Worm (Caenorhabditis elegans) whole organism, L2 larva: ENCODE results near the gene spin-1.

ENCODE experiments used
- C34F6.9 ChIP-seq: fragments of 150-350 bp; optimal IDR thresholded peaks from 2 replicates; lab custom pipeline; 2014; ENCODE audit warnings: missing biosample characterization, missing genetic modification characterization
- F13H6.1 ChIP-seq: sonication (generic microtip); optimal IDR thresholded peaks from 2 replicates; lab custom pipeline; 2016; ENCODE audit warnings: missing genetic modification characterization, missing compliant biosample characterization
- R02D3.7 ChIP-seq: fragments of 150-350 bp; optimal IDR thresholded peaks from 2 replicates; lab custom pipeline; 2014; ENCODE audit warnings: missing biosample characterization, missing genetic modification characterization
- Y55F3AM.14 ChIP-seq: fragments of 200-800 bp; sonication (Bioruptor generic); optimal IDR thresholded peaks from 2 replicates; lab custom pipeline; 2018; ENCODE audit warnings: mild to moderate bottlenecking, missing genetic modification characterization, missing compliant biosample characterization
- alr-1 ChIP-seq: fragments of 150-350 bp; optimal IDR thresholded peaks from 2 replicates; lab custom pipeline; 2014; ENCODE audit warnings: missing biosample characterization, missing genetic modification characterization
- blmp-1 ChIP-seq: sonication (generic microtip); optimal IDR thresholded peaks from 2 replicates; lab custom pipeline; 2017; ENCODE audit warnings: missing genetic modification characterization, mild to moderate bottlenecking, missing compliant biosample characterization, antibody characterized with exemption, moderate library complexity; ENCODE audit not compliant: insufficient read depth
- ceh-16 ChIP-seq: fragments of 150-350 bp; optimal IDR thresholded peaks from 2 replicates; lab custom pipeline; 2014; ENCODE audit warnings: missing biosample characterization, missing genetic modification characterization
- ceh-82 ChIP-seq: fragments of 150-350 bp; optimal IDR thresholded peaks from 2 replicates; lab custom pipeline; 2014; ENCODE audit warnings: missing biosample characterization, missing genetic modification characterization
- crh-2 ChIP-seq: sonication (generic microtip); optimal IDR thresholded peaks from 2 replicates; lab custom pipeline; 2017; ENCODE audit warnings: missing biosample characterization, missing genetic modification characterization
- dmd-4 ChIP-seq: sonication (generic microtip); optimal IDR thresholded peaks from 2 replicates; lab custom pipeline; 2017; ENCODE audit warnings: missing biosample characterization, missing genetic modification characterization
- egl-27 ChIP-seq: sonication (generic microtip); optimal IDR thresholded peaks from 3 replicates; lab custom pipeline; 2017; ENCODE audit warnings: missing biosample characterization, missing genetic modification reagents, missing genetic modification characterization
- elt-1 ChIP-seq: fragments of 150-350 bp; optimal IDR thresholded peaks from 2 replicates; lab custom pipeline; 2014; ENCODE audit warnings: missing biosample characterization, missing genetic modification characterization
- elt-3 ChIP-seq: sonication (generic microtip); optimal IDR thresholded peaks from 2 replicates; lab custom pipeline; 2017; ENCODE audit warnings: missing biosample characterization, missing genetic modification characterization
- fos-1 ChIP-seq: fragments of 150-350 bp; optimal IDR thresholded peaks from 2 replicates; lab custom pipeline; 2014; ENCODE audit warnings: missing biosample characterization, missing genetic modification characterization
- gmeb-1 ChIP-seq: fragments of 150-350 bp; optimal IDR thresholded peaks from 2 replicates; lab custom pipeline; 2014; ENCODE audit warnings: missing biosample characterization, missing genetic modification characterization
- mdl-1 ChIP-seq, 2 experiments: fragments of 150-350 bp in 1 of 2; sonication (generic microtip) in 1 of 2; optimal IDR thresholded peaks; 2 replicates each; lab custom pipeline; 2017; ENCODE audit warnings: missing biosample characterization in 2 of 2, missing genetic modification characterization in 2 of 2
- nhr-11 ChIP-seq: fragments of 150-350 bp; optimal IDR thresholded peaks from 2 replicates; lab custom pipeline; 2014; ENCODE audit warnings: missing biosample characterization, missing genetic modification characterization
- nhr-12 ChIP-seq: fragments of 150-350 bp; optimal IDR thresholded peaks from 2 replicates; lab custom pipeline; 2014; ENCODE audit warnings: missing biosample characterization, missing genetic modification characterization
- nhr-129 ChIP-seq: fragments of 150-350 bp; optimal IDR thresholded peaks from 2 replicates; lab custom pipeline; 2014; ENCODE audit warnings: missing biosample characterization, missing genetic modification characterization
- nhr-23 ChIP-seq: fragments of 150-350 bp; optimal IDR thresholded peaks from 2 replicates; lab custom pipeline; 2014; ENCODE audit warnings: missing biosample characterization, missing genetic modification reagents, missing genetic modification characterization
- nhr-25 ChIP-seq: fragments of 150-350 bp; sonication (generic microtip); optimal IDR thresholded peaks from 3 replicates; lab custom pipeline; 2014; ENCODE audit warnings: missing biosample characterization, missing genetic modification characterization
- nhr-77 ChIP-seq: fragments of 150-350 bp; optimal IDR thresholded peaks from 2 replicates; lab custom pipeline; 2014; ENCODE audit warnings: missing biosample characterization, missing genetic modification characterization
- peb-1 ChIP-seq: fragments of 150-350 bp; optimal IDR thresholded peaks from 2 replicates; lab custom pipeline; 2014; ENCODE audit warnings: missing biosample characterization, missing genetic modification characterization
- sem-4 ChIP-seq: fragments of 150-350 bp; optimal IDR thresholded peaks from 2 replicates; lab custom pipeline; 2014; ENCODE audit warnings: missing biosample characterization, missing genetic modification reagents, missing genetic modification characterization
- sma-3 ChIP-seq: sonication (generic microtip); optimal IDR thresholded peaks from 2 replicates; lab custom pipeline; 2016; ENCODE audit warnings: missing genetic modification reagents, missing genetic modification characterization, missing compliant biosample characterization
- sma-9 ChIP-seq, 2 experiments: fragments of 150-350 bp in 1 of 2; sonication (generic microtip) in 1 of 2; optimal IDR thresholded peaks; 2 replicates each; lab custom pipeline; 2014 to 2016; ENCODE audit warnings: missing genetic modification characterization in 2 of 2, mild to moderate bottlenecking in 1 of 2, missing biosample characterization in 1 of 2, missing compliant biosample characterization in 1 of 2, missing genetic modification reagents in 1 of 2, moderate library complexity in 1 of 2
- snpc-4 ChIP-seq: fragments of 150-350 bp; optimal IDR thresholded peaks from 2 replicates; lab custom pipeline; 2014; ENCODE audit warnings: missing biosample characterization, missing genetic modification characterization
- unc-39 ChIP-seq: fragments of 150-350 bp; optimal IDR thresholded peaks from 2 replicates; lab custom pipeline; 2014; ENCODE audit warnings: missing biosample characterization, missing genetic modification characterization
- zag-1 ChIP-seq: fragments of 150-350 bp; optimal IDR thresholded peaks from 2 replicates; lab custom pipeline; 2014; ENCODE audit warnings: missing biosample characterization, missing genetic modification characterization
- ztf-11 ChIP-seq: sonication (generic microtip); optimal IDR thresholded peaks from 2 replicates; lab custom pipeline; 2017; ENCODE audit warnings: missing biosample characterization, missing genetic modification characterization
- ztf-4 ChIP-seq: fragments of 150-350 bp; optimal IDR thresholded peaks from 2 replicates; lab custom pipeline; 2014; ENCODE audit warnings: missing biosample characterization, missing genetic modification characterization

The spin-1 gene

DNA sequence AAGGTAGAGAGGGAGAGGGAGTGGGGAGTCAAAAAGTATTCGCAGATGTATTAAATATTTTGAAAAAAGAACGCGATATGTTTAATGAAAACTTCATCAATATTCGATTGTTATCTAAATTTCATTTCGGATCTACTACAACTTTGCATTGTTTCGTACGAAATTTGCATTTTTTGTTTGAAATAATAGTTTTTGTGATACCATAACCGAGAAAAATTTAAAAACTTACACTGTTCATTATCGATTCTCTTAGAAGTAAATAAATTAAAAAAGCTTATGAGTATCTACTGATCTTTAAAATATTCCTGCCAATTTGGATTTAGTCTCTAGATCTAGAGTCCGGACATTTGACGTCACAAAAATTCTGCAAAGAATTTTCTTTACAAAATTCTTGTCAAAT is 34.5 kb upstream of the spin-1 start, which contains the start of gene R07B7.9:
R07B7.9 (minus strand) TSS at position 101 of the 400 bp plus-strand sequence.
- no peak for TF ChIP-seq ceh-82 (tag; lab: Kevin White, UChicago)

DNA sequence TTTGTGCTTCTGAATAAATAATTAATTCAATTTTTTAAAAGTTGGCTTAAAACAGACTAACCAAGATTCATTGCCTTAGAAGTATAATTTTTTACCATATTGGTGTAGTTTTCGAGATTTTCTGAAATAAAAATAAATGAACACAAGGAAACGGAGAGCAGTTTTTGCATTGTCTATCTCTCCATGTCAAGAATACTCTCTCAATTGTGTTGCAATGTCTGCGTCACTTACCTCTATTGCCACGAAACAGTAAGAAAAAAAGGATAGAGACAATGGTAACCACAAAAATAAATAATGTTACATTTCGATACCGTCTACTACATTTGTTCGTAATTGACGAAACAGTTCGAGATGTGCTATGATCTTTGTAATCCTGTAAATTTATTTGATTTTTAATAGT is 31.9 kb upstream of the spin-1 start, which contains the start of gene R07B7.10:
R07B7.10 (plus strand) TSS at position 285 of the 400 bp plus-strand sequence.
- TF ChIP-seq crh-2 (tag; lab: Kevin White, UChicago) (peak; percentile 12), sma-9 (GFP tag; optimal IDR thresholded peaks at IDR 0.05; lab: Kevin White, UChicago) (peak; percentile 0), sma-9 (tag; optimal IDR thresholded peaks at IDR 0.05; lab: Kevin White, UChicago) (no peak), R02D3.7 (tag; lab: Kevin White, UChicago) (no peak), unc-39 (tag; lab: Kevin White, UChicago) (no peak)

DNA sequence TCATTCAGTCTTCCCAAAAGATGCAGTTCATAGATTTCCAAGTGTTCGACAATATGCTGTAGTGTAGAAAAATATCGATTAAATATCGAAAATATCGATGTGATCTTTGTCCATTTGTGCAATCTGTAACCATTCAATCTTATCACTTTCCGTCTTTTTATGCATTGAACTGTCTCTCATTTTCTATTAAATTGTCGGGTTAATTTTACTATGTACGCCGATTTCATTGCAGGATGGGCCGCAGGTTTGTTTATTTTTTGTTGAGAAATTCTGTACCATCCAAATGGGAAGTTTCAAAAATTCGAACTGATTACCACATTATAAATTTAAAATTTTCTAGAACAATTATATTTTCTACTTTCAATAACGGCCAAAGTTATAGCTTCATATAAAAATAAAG is 30.6 kb upstream of the spin-1 start, which contains the start of gene R07B7.8:
R07B7.8 (minus strand) TSS at position 101 of the 400 bp plus-strand sequence.
- TF ChIP-seq unc-39 (tag; lab: Kevin White, UChicago) (no peak), snpc-4 (tag; lab: Kevin White, UChicago) (no peak), Y55F3AM.14 (GFP tag; lab: Kevin White, UChicago) (no peak)
- TF ChIP-seq, all 48 proteins: peak for 0

DNA sequence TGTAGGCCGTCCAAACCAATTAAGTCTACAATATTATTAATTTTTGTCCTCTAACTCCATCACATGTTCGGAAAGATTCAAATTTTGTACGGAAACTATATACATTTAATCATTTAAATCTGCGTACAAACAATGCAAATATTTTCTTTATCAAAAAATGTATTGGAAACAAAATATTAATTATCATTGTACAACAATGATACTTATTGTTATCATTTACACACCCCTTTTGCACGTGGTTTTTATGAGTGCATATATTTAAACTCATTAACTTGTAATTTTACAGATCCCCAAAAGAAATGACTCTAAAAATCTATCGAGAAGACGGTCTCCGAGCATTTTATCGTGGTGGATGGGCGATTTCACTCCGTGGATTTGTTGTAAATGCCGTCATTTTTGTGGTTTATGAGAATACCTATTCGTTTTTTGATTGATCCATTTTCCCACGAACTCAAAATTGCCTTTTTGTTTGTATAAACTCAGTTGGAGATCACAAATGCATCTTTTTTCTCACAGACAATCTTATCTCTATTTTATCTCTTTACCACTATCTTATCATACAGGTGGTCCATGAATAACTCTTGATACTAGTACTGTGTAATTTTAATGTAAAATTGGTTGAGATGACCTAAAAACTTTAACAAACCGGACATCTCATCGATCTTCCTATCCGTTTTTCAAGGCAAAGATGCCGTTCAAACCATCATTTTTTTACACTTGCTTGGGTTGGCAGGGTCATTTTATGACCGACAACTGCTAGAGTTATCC is 28.7 kb upstream of the spin-1 start:
- TF ChIP-seq fos-1 (tag; lab: Kevin White, UChicago) (peak; percentile 16), ceh-82 (tag; lab: Kevin White, UChicago) (no peak)

DNA sequence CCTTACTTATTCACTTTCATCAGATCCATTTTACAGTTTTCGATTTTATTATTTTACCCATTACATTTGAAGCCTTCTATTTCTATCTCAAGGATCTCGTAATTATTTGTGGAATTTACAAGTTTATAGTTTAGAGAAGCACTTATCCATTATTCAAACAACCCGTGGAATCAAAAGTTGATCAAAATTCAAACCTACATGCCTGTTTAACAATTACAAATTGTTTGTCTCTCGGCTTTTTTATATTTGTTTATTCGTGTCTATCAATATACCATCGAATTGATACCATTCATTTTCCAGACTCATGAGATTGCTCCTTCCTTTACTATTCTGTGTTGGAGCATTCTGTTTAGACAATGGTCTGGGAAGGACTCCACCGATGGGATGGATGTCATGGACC is 27.9 kb upstream of the spin-1 start, which contains the start of gene gana-1:
gana-1 (plus strand) TSS at position 301 of the 400 bp plus-strand sequence.
- TF ChIP-seq mdl-1 (tag; optimal IDR thresholded peaks at IDR 0.05; lab: Kevin White, UChicago) (no peak), crh-2 (tag; lab: Kevin White, UChicago) (no peak), alr-1 (tag; lab: Kevin White, UChicago) (no peak), gmeb-1 (no peak), nhr-11 (tag; lab: Kevin White, UChicago) (no peak), nhr-77 (no peak), Y55F3AM.14 (GFP tag; lab: Kevin White, UChicago) (no peak), egl-27 (tag; lab: Kevin White, UChicago) (no peak), nhr-129 (tag; lab: Kevin White, UChicago) (no peak)

DNA sequence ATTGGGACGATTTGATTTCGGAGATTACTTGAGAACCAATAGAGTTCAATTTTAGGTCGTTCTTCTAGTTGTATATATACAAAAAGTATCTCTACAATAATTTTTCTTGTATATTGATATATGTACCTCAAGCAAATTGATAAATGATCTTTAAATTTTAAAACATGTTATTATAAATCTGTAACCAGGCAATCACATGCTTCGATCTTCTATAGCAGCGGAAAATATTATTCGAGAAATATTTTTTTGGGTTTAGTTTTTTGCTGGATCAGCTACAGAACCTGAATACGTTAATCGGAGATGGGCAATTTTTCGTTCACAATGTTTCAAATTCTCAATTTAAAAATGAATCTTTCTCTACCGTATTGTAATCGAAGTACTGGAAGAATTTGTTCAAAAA is 26.0 kb upstream of the spin-1 start, which contains the start of gene R07B7.12:
R07B7.12 (plus strand) TSS at position 301 of the 400 bp plus-strand sequence.
- TF ChIP-seq nhr-23 (tag; lab: Kevin White, UChicago) (no peak), mdl-1 (tag; optimal IDR thresholded peaks at IDR 0.05; lab: Kevin White, UChicago) (no peak), fos-1 (tag; lab: Kevin White, UChicago) (no peak), nhr-129 (tag; lab: Kevin White, UChicago) (no peak), ceh-16 (tag; lab: Kevin White, UChicago) (no peak), elt-3 (tag; lab: Kevin White, UChicago) (no peak), peb-1 (no peak), zag-1 (tag; lab: Kevin White, UChicago) (no peak), dmd-4 (tag; lab: Kevin White, UChicago) (no peak), elt-1 (tag; lab: Kevin White, UChicago) (no peak)

DNA sequence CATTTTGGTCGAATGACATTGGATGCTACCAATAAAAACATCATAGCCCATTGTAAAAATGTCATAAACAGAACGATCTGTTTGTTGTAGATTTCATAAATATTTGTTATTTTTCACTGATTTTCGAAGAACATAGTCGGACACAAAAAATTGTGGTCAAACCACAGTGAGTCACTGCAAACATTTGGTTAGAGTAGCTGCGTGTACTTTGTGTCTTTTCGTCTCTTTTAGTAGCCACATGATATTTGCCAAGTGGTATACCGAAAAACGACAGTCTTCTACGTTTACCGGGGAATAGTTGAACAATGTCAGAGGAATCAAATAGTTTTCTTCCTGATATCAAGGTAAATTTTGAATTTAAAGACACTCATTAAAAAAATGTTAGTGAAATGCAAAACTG is 23.0 kb upstream of the spin-1 start, which contains the start of gene nhr-206:
nhr-206 (plus strand) TSS at position 248 of the 400 bp plus-strand sequence.
- TF ChIP-seq nhr-12 (tag; lab: Kevin White, UChicago) (no peak), nhr-25 (tag; lab: Kevin White, UChicago) (peak; percentile 12), snpc-4 (tag; lab: Kevin White, UChicago) (no peak), C34F6.9 (tag; lab: Kevin White, UChicago) (no peak), peb-1 (no peak), fos-1 (tag; lab: Kevin White, UChicago) (peak; percentile 85), mdl-1 (tag; optimal IDR thresholded peaks at IDR 0.05; lab: Kevin White, UChicago) (no peak), nhr-129 (tag; lab: Kevin White, UChicago) (peak; percentile 71), blmp-1 (tag; lab: Kevin White, UChicago) (no peak), sma-9 (GFP tag; optimal IDR thresholded peaks at IDR 0.05; lab: Kevin White, UChicago) (peak; percentile 56), sma-9 (tag; optimal IDR thresholded peaks at IDR 0.05; lab: Kevin White, UChicago) (no peak), ztf-11 (tag; lab: Kevin White, UChicago) (no peak), F13H6.1 (tag; lab: Kevin White, UChicago) (peak; percentile 7), nhr-11 (tag; lab: Kevin White, UChicago) (no peak), sem-4 (tag; lab: Kevin White, UChicago) (no peak), alr-1 (tag; lab: Kevin White, UChicago) (no peak), ceh-82 (tag; lab: Kevin White, UChicago) (no peak), ztf-4 (tag; lab: Kevin White, UChicago) (no peak), sma-3 (peak; percentile 21), crh-2 (tag; lab: Kevin White, UChicago) (peak; percentile 67)
